Fruit fly (Drosophila melanogaster) whole organism, pupa: Measurements from ENCODE around the gene Osi4.

ENCODE experiments used
- CG12605 ChIP-seq: fragments of 200-800 bp; sonication (Bioruptor generic); IDR thresholded peaks from 2 replicates; pipeline ENCODE4 v1.3.6; 2022; ENCODE audit warnings: missing biosample characterization, missing genetic modification characterization
- CG15710 ChIP-seq: fragments of 200-800 bp; sonication (Bioruptor generic); optimal IDR thresholded peaks from 2 replicates; lab custom pipeline; 2018; ENCODE audit warnings: missing biosample characterization, mild to moderate bottlenecking, missing genetic modification characterization, moderate library complexity
- CG8159 ChIP-seq: fragments of 200-800 bp; sonication (Bioruptor generic); optimal IDR thresholded peaks from 3 replicates; lab custom pipeline; 2018; ENCODE audit warnings: missing biosample characterization, mild to moderate bottlenecking, missing genetic modification characterization, moderate library complexity
- D1 ChIP-seq: fragments of 200-800 bp; sonication (Bioruptor generic); optimal IDR thresholded peaks from 2 replicates; lab custom pipeline; 2018; ENCODE audit warnings: missing biosample characterization, mild to moderate bottlenecking, missing genetic modification characterization, moderate library complexity
- EcR ChIP-seq: fragments of 200-800 bp; sonication (Bioruptor generic); optimal IDR thresholded peaks from 3 replicates; lab custom pipeline; 2019; ENCODE audit warnings: missing biosample characterization, missing genetic modification characterization, mild to moderate bottlenecking, moderate library complexity, missing genetic modification reagents
- Snoo ChIP-seq: fragments of 200-800 bp; sonication (Bioruptor generic); optimal IDR thresholded peaks from 3 replicates; lab custom pipeline; 2017; ENCODE audit warnings: missing biosample characterization, mild to moderate bottlenecking, missing genetic modification characterization, inconsistent platforms
- fd96Ca ChIP-seq: fragments of 200-800 bp; sonication (Bioruptor generic); IDR thresholded peaks from 3 replicates; pipeline ENCODE4 v1.3.6; 2022; ENCODE audit warnings: missing biosample characterization, missing genetic modification characterization
- gl ChIP-seq: fragments of 200-800 bp; sonication (Bioruptor generic); optimal IDR thresholded peaks from 2 replicates; lab custom pipeline; 2018; ENCODE audit warnings: missing biosample characterization, mild to moderate bottlenecking, missing genetic modification characterization
- rn ChIP-seq: fragments of 200-800 bp; sonication (Bioruptor generic); IDR thresholded peaks from 2 replicates; pipeline ENCODE4 v1.3.6; 2022; ENCODE audit warnings: missing biosample characterization, missing genetic modification characterization

dm6 chr3R:6240263-6240662 is 18.7 kb upstream of the Osi4 start:
- no peak for TF ChIP-seq CG12605
- no peak for TF ChIP-seq CG8159 (tag; lab: Kevin White, UChicago)
- TF ChIP-seq fd96Ca: no peak
- no peak for TF ChIP-seq gl (tag; lab: Kevin White, UChicago)
- TF ChIP-seq D1 (tag; lab: Kevin White, UChicago): no peak
- TF ChIP-seq CG15710 (tag; lab: Kevin White, UChicago): no peak
- TF ChIP-seq EcR: no peak
- no peak for TF ChIP-seq Snoo
- TF ChIP-seq rn (GFP tag; lab: Robert Waterston, UW): no peak
